Fruit fly (Drosophila melanogaster) whole organism, embryonic: Measurements from ENCODE around the gene Cbp20.

Experiments
- CG10321 ChIP-seq: fragments of 200-800 bp; sonication (Bioruptor generic); IDR thresholded peaks from 2 replicates; pipeline ENCODE4 v1.3.6; 2022; ENCODE audit warnings: missing biosample characterization, missing genetic modification characterization
- CG10366 ChIP-seq: fragments of 200-800 bp; sonication (Bioruptor generic); IDR thresholded peaks from 2 replicates; pipeline ENCODE4 v1.3.6; 2022; ENCODE audit warnings: missing biosample characterization, missing genetic modification characterization
- CG15011 ChIP-seq: fragments of 200-800 bp; sonication (Bioruptor generic); optimal IDR thresholded peaks from 3 replicates; lab custom pipeline; 2018; ENCODE audit warnings: missing biosample characterization, mild to moderate bottlenecking, missing genetic modification characterization
- CG16863 ChIP-seq: fragments of 200-800 bp; sonication (Bioruptor generic); optimal IDR thresholded peaks from 3 replicates; lab custom pipeline; 2016; ENCODE audit warnings: missing biosample characterization, missing genetic modification characterization
- CG7271 ChIP-seq: fragments of 200-800 bp; sonication (Bioruptor generic); optimal IDR thresholded peaks from 2 replicates; lab custom pipeline; 2018; ENCODE audit warnings: missing biosample characterization, mild to moderate bottlenecking, missing genetic modification characterization, moderate library complexity
- CG7357 ChIP-seq: fragments of 200-800 bp; sonication (Bioruptor generic); IDR thresholded peaks from 3 replicates; pipeline ENCODE4 v1.3.6; 2022; ENCODE audit warnings: missing biosample characterization, missing genetic modification characterization
- Meics ChIP-seq: fragments of 200-800 bp; sonication (Bioruptor generic); optimal IDR thresholded peaks from 2 replicates; lab custom pipeline; 2017; ENCODE audit warnings: missing biosample characterization, mild to moderate bottlenecking, missing genetic modification characterization
- Myb ChIP-seq: fragments of 200-800 bp; sonication (Bioruptor generic); optimal IDR thresholded peaks from 2 replicates; lab custom pipeline; 2016; ENCODE audit warnings: missing biosample characterization, missing genetic modification characterization
- bbx ChIP-seq: fragments of 200-800 bp; sonication (Bioruptor generic); IDR thresholded peaks from 2 replicates; pipeline ENCODE4 v1.3.6; 2022; ENCODE audit warnings: missing biosample characterization, missing genetic modification characterization; ENCODE audit not compliant: partially characterized antibody
- bsh ChIP-seq, 2 experiments: fragments of 200-800 bp; sonication (Bioruptor generic); optimal IDR thresholded peaks; 2 replicates each; lab custom pipeline; 2017 to 2018; ENCODE audit warnings: mild to moderate bottlenecking in 2 of 2, missing biosample characterization in 2 of 2, missing genetic modification characterization in 2 of 2, moderate library complexity in 1 of 2
- chm ChIP-seq: fragments of 200-800 bp; sonication (Bioruptor generic); IDR thresholded peaks from 2 replicates; pipeline ENCODE4 v1.3.6; 2022; ENCODE audit warnings: missing biosample characterization, missing genetic modification characterization
- crol ChIP-seq: fragments of 200-800 bp; sonication (Bioruptor generic); IDR thresholded peaks from 2 replicates; pipeline ENCODE4 v1.3.6; 2022; ENCODE audit warnings: missing biosample characterization, missing genetic modification characterization
- kay ChIP-seq: fragments of 200-800 bp; sonication (Bioruptor generic); optimal IDR thresholded peaks from 2 replicates; lab custom pipeline; 2016; ENCODE audit warnings: missing biosample characterization, missing genetic modification characterization
- maf-S ChIP-seq: fragments of 200-800 bp; sonication (Bioruptor generic); optimal IDR thresholded peaks from 2 replicates; lab custom pipeline; 2016; ENCODE audit warnings: missing biosample characterization, missing genetic modification characterization

DNA sequence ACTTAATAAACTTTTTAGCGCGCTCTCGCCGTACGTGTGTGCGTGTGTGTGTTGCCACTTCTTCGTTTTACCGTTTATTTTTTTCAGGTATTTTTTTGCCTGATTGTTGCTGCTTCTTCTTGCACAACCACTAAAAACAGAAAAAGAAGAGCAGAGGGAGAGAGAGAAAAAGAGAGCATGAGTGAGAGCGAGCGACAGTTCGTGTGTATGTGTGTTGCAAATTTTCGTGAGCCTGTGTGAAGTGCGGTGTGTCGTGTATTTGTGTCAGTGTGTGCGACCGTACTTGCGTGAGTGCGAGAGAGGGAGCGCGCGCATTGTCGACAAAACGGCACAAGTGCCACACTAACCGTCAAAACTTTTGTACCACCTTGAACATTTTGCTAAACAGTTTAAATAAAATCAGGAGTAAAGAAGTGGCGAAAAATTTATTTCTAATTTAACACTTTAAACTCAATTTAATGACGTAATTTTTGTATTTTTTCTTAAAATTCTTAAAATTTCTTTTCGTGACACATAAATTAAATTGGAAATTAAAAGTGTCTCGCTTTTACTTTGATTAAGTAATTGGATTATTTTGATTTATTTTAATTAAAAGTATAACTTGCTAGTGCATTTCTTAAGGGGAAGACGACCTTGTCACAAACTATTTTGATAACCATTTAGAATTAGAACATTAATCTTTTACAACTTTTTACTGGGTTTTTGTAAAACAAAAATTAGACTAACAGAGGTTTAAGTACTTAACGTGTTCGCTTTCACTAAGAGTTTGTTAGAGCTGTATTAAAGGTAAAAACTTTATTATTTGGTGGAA is 32.7 kb downstream of the Cbp20 start:
- peak; percentile 32 for TF ChIP-seq kay (GFP tag; lab: Kevin White, UChicago)
- no peak for TF ChIP-seq bbx (GFP tag; lab: Robert Waterston, UW)
- TF ChIP-seq bsh (GFP tag; optimal IDR thresholded peaks at IDR 0.05; lab: Kevin White, UChicago), result peak; percentile 67 to 93
- peak; percentile 27 for TF ChIP-seq CG15011 (GFP tag; lab: Kevin White, UChicago)
- TF ChIP-seq maf-S (GFP tag; lab: Kevin White, UChicago), result no peak
- no peak for TF ChIP-seq chm (GFP tag; lab: Robert Waterston, UW)
- TF ChIP-seq CG10321 (GFP tag; lab: Robert Waterston, UW), result no peak
- 0 out of 3 replicates have a peak, but pooled peaks have one; percentile 14 for TF ChIP-seq CG7357
- TF ChIP-seq CG16863, result no peak
- peak; percentile 80 for TF ChIP-seq Meics (GFP tag; lab: Kevin White, UChicago)
- peak; percentile 29 for TF ChIP-seq Myb (GFP tag; lab: Kevin White, UChicago)
- TF ChIP-seq CG7271 (tag; lab: Kevin White, UChicago), result no peak
- no peak for TF ChIP-seq crol (GFP tag; lab: Robert Waterston, UW)
- TF ChIP-seq CG10366 (GFP tag; lab: Robert Waterston, UW), result no peak
